Fruit fly (Drosophila melanogaster) whole organism, prepupa: Measurements from ENCODE around the gene CG5966.

Source experiments
- Blimp-1 ChIP-seq: fragments of 200-800 bp; sonication (Bioruptor generic); optimal IDR thresholded peaks from 3 replicates; lab custom pipeline; 2017; ENCODE audit warnings: missing biosample characterization, missing genetic modification characterization, mild to moderate bottlenecking, moderate library complexity, missing genetic modification reagents
- CG11902 ChIP-seq: fragments of 200-800 bp; sonication (Bioruptor generic); optimal IDR thresholded peaks from 3 replicates; lab custom pipeline; 2016; ENCODE audit warnings: missing biosample characterization, missing genetic modification characterization
- CG15336 ChIP-seq: fragments of 200-800 bp; sonication (Bioruptor generic); IDR thresholded peaks from 2 replicates; pipeline ENCODE4 v1.3.6; 2022; ENCODE audit warnings: missing biosample characterization, missing genetic modification characterization
- CG1621 ChIP-seq: fragments of 200-800 bp; sonication (Bioruptor generic); optimal IDR thresholded peaks from 3 replicates; lab custom pipeline; 2018; ENCODE audit warnings: missing biosample characterization, mild to moderate bottlenecking, missing genetic modification characterization
- CG16779 ChIP-seq: fragments of 200-800 bp; sonication (Bioruptor generic); optimal IDR thresholded peaks from 3 replicates; lab custom pipeline; 2017; ENCODE audit warnings: missing biosample characterization, mild to moderate bottlenecking, missing genetic modification characterization
- CG31627 ChIP-seq: fragments of 200-800 bp; sonication (Bioruptor generic); optimal IDR thresholded peaks from 3 replicates; lab custom pipeline; 2016; ENCODE audit warnings: missing biosample characterization, missing genetic modification characterization
- CG32006 ChIP-seq: fragments of 200-800 bp; sonication (Bioruptor generic); optimal IDR thresholded peaks from 3 replicates; lab custom pipeline; 2017; ENCODE audit warnings: missing biosample characterization, mild to moderate bottlenecking, missing genetic modification characterization
- CG34406 ChIP-seq: fragments of 200-800 bp; sonication (Bioruptor generic); optimal IDR thresholded peaks from 3 replicates; lab custom pipeline; 2016; ENCODE audit warnings: missing biosample characterization, missing genetic modification characterization
- CG4318 ChIP-seq: fragments of 200-800 bp; sonication (Bioruptor generic); optimal IDR thresholded peaks from 3 replicates; lab custom pipeline; 2017; ENCODE audit warnings: missing biosample characterization, mild to moderate bottlenecking, missing genetic modification characterization
- CG6163 ChIP-seq: fragments of 200-800 bp; sonication (Bioruptor generic); IDR thresholded peaks from 3 replicates; pipeline ENCODE4 v1.3.6; 2022; ENCODE audit warnings: missing biosample characterization, missing genetic modification characterization
- CG6792 ChIP-seq: fragments of 200-800 bp; sonication (Bioruptor generic); optimal IDR thresholded peaks from 3 replicates; lab custom pipeline; 2016; ENCODE audit warnings: missing biosample characterization, missing genetic modification characterization
- CG6808 ChIP-seq: fragments of 200-800 bp; sonication (Bioruptor generic); optimal IDR thresholded peaks from 3 replicates; lab custom pipeline; 2017; ENCODE audit warnings: missing biosample characterization, missing genetic modification characterization, mild to moderate bottlenecking, moderate library complexity, missing genetic modification reagents
- CG8119 ChIP-seq: fragments of 200-800 bp; sonication (Bioruptor generic); IDR thresholded peaks from 3 replicates; pipeline ENCODE4 v1.3.6; 2022; ENCODE audit warnings: missing biosample characterization, missing genetic modification characterization
- CG8319 ChIP-seq: fragments of 200-800 bp; sonication (Bioruptor generic); optimal IDR thresholded peaks from 3 replicates; lab custom pipeline; 2016; ENCODE audit warnings: missing biosample characterization, missing genetic modification characterization
- CG8632 ChIP-seq: fragments of 200-800 bp; sonication (Bioruptor generic); optimal IDR thresholded peaks from 3 replicates; lab custom pipeline; 2016; ENCODE audit warnings: missing biosample characterization, missing genetic modification characterization
- Eip78C ChIP-seq: fragments of 200-800 bp; sonication (Bioruptor generic); peaks from one replicate; lab custom pipeline; 2016; ENCODE audit warnings: missing biosample characterization, missing genetic modification characterization
- Ets96B ChIP-seq: fragments of 200-800 bp; optimal IDR thresholded peaks from 2 replicates; lab custom pipeline; 2019; ENCODE audit warnings: missing biosample characterization, mild to moderate bottlenecking, missing genetic modification characterization, moderate library complexity
- Hr39 ChIP-seq: fragments of 200-800 bp; sonication (Bioruptor generic); optimal IDR thresholded peaks from 2 replicates; lab custom pipeline; 2016; ENCODE audit warnings: missing biosample characterization, missing genetic modification characterization
- Hr4 ChIP-seq: fragments of 200-800 bp; sonication (Bioruptor generic); optimal IDR thresholded peaks from 3 replicates; lab custom pipeline; 2016; ENCODE audit warnings: missing biosample characterization, missing genetic modification characterization
- Met ChIP-seq: fragments of 200-800 bp; sonication (Bioruptor generic); optimal IDR thresholded peaks from 3 replicates; lab custom pipeline; 2016; ENCODE audit warnings: missing biosample characterization, missing genetic modification characterization
- Smox ChIP-seq: fragments of 200-800 bp; sonication (Bioruptor generic); optimal IDR thresholded peaks from 3 replicates; lab custom pipeline; 2016; ENCODE audit warnings: missing biosample characterization, missing genetic modification characterization
- Sox14 ChIP-seq: fragments of 200-800 bp; sonication (Bioruptor generic); optimal IDR thresholded peaks from 3 replicates; lab custom pipeline; 2016; ENCODE audit warnings: missing biosample characterization, missing genetic modification characterization
- achi ChIP-seq: fragments of 200-800 bp; sonication (Bioruptor generic); optimal IDR thresholded peaks from 3 replicates; lab custom pipeline; 2016; ENCODE audit warnings: missing biosample characterization, missing genetic modification characterization
- cyc ChIP-seq: fragments of 200-800 bp; sonication (Bioruptor generic); optimal IDR thresholded peaks from 3 replicates; lab custom pipeline; 2016; ENCODE audit warnings: missing biosample characterization, missing genetic modification characterization
- dsx ChIP-seq: fragments of 200-800 bp; optimal IDR thresholded peaks from 3 replicates; lab custom pipeline; 2019; ENCODE audit warnings: missing biosample characterization, mild to moderate bottlenecking, missing genetic modification characterization, moderate library complexity; ENCODE audit not compliant: poor library complexity, severe bottlenecking
- eg ChIP-seq: fragments of 200-800 bp; sonication (Bioruptor generic); IDR thresholded peaks from 3 replicates; pipeline ENCODE4 v1.3.6; 2022; ENCODE audit warnings: missing biosample characterization, missing genetic modification characterization
- esn ChIP-seq: fragments of 200-800 bp; sonication (Bioruptor generic); optimal IDR thresholded peaks from 2 replicates; lab custom pipeline; 2016; ENCODE audit warnings: missing biosample characterization, mild to moderate bottlenecking, missing genetic modification characterization, moderate library complexity
- fkh ChIP-seq: fragments of 200-800 bp; sonication (Bioruptor generic); optimal IDR thresholded peaks from 3 replicates; lab custom pipeline; 2017; ENCODE audit warnings: missing biosample characterization, mild to moderate bottlenecking, missing genetic modification characterization, moderate library complexity
- lz ChIP-seq: fragments of 200-800 bp; sonication (Bioruptor generic); optimal IDR thresholded peaks from 3 replicates; lab custom pipeline; 2016; ENCODE audit warnings: missing biosample characterization, missing genetic modification characterization
- net ChIP-seq: fragments of 200-800 bp; sonication (Bioruptor generic); optimal IDR thresholded peaks from 3 replicates; lab custom pipeline; 2016; ENCODE audit warnings: missing biosample characterization, missing genetic modification characterization
- svp ChIP-seq: fragments of 200-800 bp; sonication (Bioruptor generic); peaks from one replicate; lab custom pipeline; 2016; ENCODE audit warnings: missing biosample characterization, missing genetic modification characterization
- topi ChIP-seq: fragments of 200-800 bp; sonication (Bioruptor generic); optimal IDR thresholded peaks from 3 replicates; lab custom pipeline; 2016; ENCODE audit warnings: missing biosample characterization, missing genetic modification characterization

The CG5966 gene

dm6 chrX:5987362-5987761 is 1.2 kb upstream of the CG5966 start:
- TF ChIP-seq CG6163 (GFP tag; lab: Robert Waterston, UW) (no peak), svp (peak; percentile 86)

dm6 chrX:5989368-5989767 is 777 bp downstream of the CG5966 start:
- TF ChIP-seq dsx (GFP tag; lab: Kevin White, UChicago) (no peak), Met (GFP tag; lab: Kevin White, UChicago) (no peak), Eip78C (GFP tag; lab: Kevin White, UChicago) (peak; percentile 39), CG6163 (GFP tag; lab: Robert Waterston, UW) (peak; percentile 43; the same call in 1 of the 3 replicates), net (GFP tag; lab: Kevin White, UChicago) (no peak), CG15336 (GFP tag; lab: Robert Waterston, UW) (peak; percentile 54; the same call in 1 of the 2 replicates), CG8119 (GFP tag; lab: Robert Waterston, UW) (peak; percentile 25; the same call in 1 of the 3 replicates), eg (GFP tag; lab: Robert Waterston, UW) (0 out of 3 replicates have a peak, but pooled peaks have one; percentile 30)

DNA sequence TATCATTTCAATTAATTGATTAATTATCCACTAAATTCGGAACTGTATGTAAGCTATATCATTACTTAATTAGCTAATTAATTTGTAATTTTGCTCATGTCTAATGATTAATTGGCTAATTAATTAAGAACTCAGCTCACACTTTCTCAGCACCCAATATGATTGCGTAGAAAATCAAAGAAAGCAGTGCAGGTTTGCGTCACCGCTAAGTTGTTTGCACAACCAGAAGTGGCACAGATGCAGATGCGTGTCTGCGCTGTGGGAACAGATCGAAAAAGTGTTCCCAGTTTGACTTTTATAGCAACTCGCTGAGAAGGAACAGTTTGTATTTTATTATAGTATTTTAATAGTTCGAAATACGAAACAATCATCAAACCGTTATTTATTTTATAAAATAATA is 3.5 kb downstream of the CG5966 start:
- no peak for TF ChIP-seq CG34406 (GFP tag; lab: Kevin White, UChicago)
- no peak for TF ChIP-seq Hr4 (GFP tag; lab: Kevin White, UChicago)
- TF ChIP-seq fkh (GFP tag; lab: Kevin White, UChicago): peak; percentile 53
- no peak for TF ChIP-seq CG6792
- peak; percentile 37 for TF ChIP-seq Eip78C (GFP tag; lab: Kevin White, UChicago)

dm6 chrX:5992767-5993325 is 4.3 kb downstream of the CG5966 start:
- TF ChIP-seq svp (peak; percentile 60), lz (GFP tag; lab: Kevin White, UChicago) (no peak)

DNA sequence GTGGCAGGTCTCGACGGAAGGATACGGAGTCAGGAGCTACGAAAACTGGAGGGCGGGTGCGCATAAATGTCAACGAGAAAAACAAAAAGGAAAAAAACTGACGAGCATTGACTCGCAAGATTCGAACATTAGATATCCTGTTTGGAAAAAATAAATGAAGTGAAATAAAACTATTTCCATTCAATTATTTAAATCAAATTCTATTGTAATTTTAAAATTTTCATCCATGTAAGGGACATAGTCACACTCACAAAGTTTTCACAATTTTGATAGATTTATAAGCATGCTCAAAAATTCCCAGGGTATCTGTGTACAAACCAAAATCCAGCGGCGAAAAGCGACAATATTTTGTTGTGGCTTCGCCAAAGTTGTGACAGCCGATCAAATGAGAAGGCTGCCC is 7.4 kb downstream of the CG5966 start:
- no peak for TF ChIP-seq Ets96B (tag; lab: Kevin White, UChicago)
- no peak for TF ChIP-seq CG6808 (GFP tag; lab: Kevin White, UChicago)
- TF ChIP-seq Met (GFP tag; lab: Kevin White, UChicago): peak; percentile 1
- TF ChIP-seq CG31627 (GFP tag; lab: Kevin White, UChicago): peak; percentile 19
- peak; percentile 59 for TF ChIP-seq Eip78C (GFP tag; lab: Kevin White, UChicago)
- TF ChIP-seq topi (GFP tag; lab: Kevin White, UChicago): peak; percentile 10
- no peak for TF ChIP-seq CG11902 (GFP tag; lab: Kevin White, UChicago)
- TF ChIP-seq CG32006 (GFP tag; lab: Kevin White, UChicago): no peak
- 0 out of 2 replicates have a peak, but pooled peaks have one; percentile 14 for TF ChIP-seq CG15336 (GFP tag; lab: Robert Waterston, UW)
- no peak for TF ChIP-seq CG8632
- no peak for TF ChIP-seq CG6792
- TF ChIP-seq CG34406 (GFP tag; lab: Kevin White, UChicago): no peak
- TF ChIP-seq achi: no peak
- peak; percentile 55 for TF ChIP-seq svp
- TF ChIP-seq cyc (GFP tag; lab: Kevin White, UChicago): peak; percentile 6
- TF ChIP-seq Smox (GFP tag; lab: Kevin White, UChicago): peak; percentile 34
- TF ChIP-seq CG8319 (GFP tag; lab: Kevin White, UChicago): no peak
- peak; percentile 21 for TF ChIP-seq lz (GFP tag; lab: Kevin White, UChicago)
- TF ChIP-seq CG1621: no peak
- TF ChIP-seq Hr39 (GFP tag; lab: Kevin White, UChicago): peak; percentile 11
- no peak for TF ChIP-seq Sox14 (GFP tag; lab: Kevin White, UChicago)
- TF ChIP-seq CG16779 (tag; lab: Kevin White, UChicago): no peak
- TF ChIP-seq net (GFP tag; lab: Kevin White, UChicago): no peak
- 0 out of 3 replicates have a peak, but pooled peaks have one; percentile 19 for TF ChIP-seq CG6163 (GFP tag; lab: Robert Waterston, UW)
- TF ChIP-seq Blimp-1 (GFP tag; lab: Kevin White, UChicago): no peak
- no peak for TF ChIP-seq CG4318 (GFP tag; lab: Kevin White, UChicago)
- no peak for TF ChIP-seq Hr4 (GFP tag; lab: Kevin White, UChicago)
- peak; percentile 16 for TF ChIP-seq esn (GFP tag; lab: Kevin White, UChicago)
